Worm (Caenorhabditis elegans) whole organism, mixed stage, embryonic: ENCODE data around the gene oac-21.

Source experiments
- blmp-1 ChIP-seq: fragments of 150-350 bp; optimal IDR thresholded peaks from 2 replicates; lab custom pipeline; 2014; ENCODE audit warnings: missing biosample characterization, missing genetic modification characterization
- ceh-39 ChIP-seq: fragments of 150-350 bp; optimal IDR thresholded peaks from 2 replicates; lab custom pipeline; 2014; ENCODE audit warnings: missing biosample characterization, missing genetic modification characterization
- ceh-43 ChIP-seq: fragments of 200-800 bp; sonication (Bioruptor generic); optimal IDR thresholded peaks from 2 replicates; lab custom pipeline; 2018; ENCODE audit warnings: mild to moderate bottlenecking, missing genetic modification characterization, moderate library complexity, missing compliant biosample characterization
- ceh-83 ChIP-seq: fragments of 200-800 bp; sonication (Bioruptor generic); optimal IDR thresholded peaks from 2 replicates; lab custom pipeline; 2018; ENCODE audit warnings: mild to moderate bottlenecking, missing genetic modification characterization, missing compliant biosample characterization
- ces-1 ChIP-seq: fragments of 150-350 bp; optimal IDR thresholded peaks from 2 replicates; lab custom pipeline; 2014; ENCODE audit warnings: missing biosample characterization, missing genetic modification reagents, missing genetic modification characterization
- cnd-1 ChIP-seq: fragments of 200-800 bp; sonication (Bioruptor generic); optimal IDR thresholded peaks from 2 replicates; lab custom pipeline; 2018; ENCODE audit warnings: mild to moderate bottlenecking, missing genetic modification characterization, missing compliant biosample characterization
- drap-1 ChIP-seq: fragments of 200-800 bp; sonication (Bioruptor generic); optimal IDR thresholded peaks from 3 replicates; lab custom pipeline; 2018; ENCODE audit warnings: mild to moderate bottlenecking, missing genetic modification characterization, missing compliant biosample characterization
- elt-1 ChIP-seq: sonication (generic microtip); optimal IDR thresholded peaks from 2 replicates; lab custom pipeline; 2017; ENCODE audit warnings: missing genetic modification characterization, mild to moderate bottlenecking, missing compliant biosample characterization, antibody characterized with exemption, moderate library complexity, borderline replicate concordance; ENCODE audit not compliant: insufficient read depth
- elt-3 ChIP-seq: fragments of 150-350 bp; optimal IDR thresholded peaks from 2 replicates; lab custom pipeline; 2014; ENCODE audit warnings: missing biosample characterization, missing genetic modification characterization
- ham-2 ChIP-seq: fragments of 200-800 bp; sonication (Bioruptor generic); optimal IDR thresholded peaks from 2 replicates; lab custom pipeline; 2018; ENCODE audit warnings: mild to moderate bottlenecking, missing genetic modification characterization, missing compliant biosample characterization
- hlh-1 ChIP-seq: fragments of 150-350 bp; optimal IDR thresholded peaks from 2 replicates; lab custom pipeline; 2014; ENCODE audit warnings: missing biosample characterization, missing genetic modification reagents, missing genetic modification characterization
- lin-13 ChIP-seq: fragments of 150-350 bp; optimal IDR thresholded peaks from 2 replicates; lab custom pipeline; 2014; ENCODE audit warnings: missing biosample characterization, missing genetic modification characterization
- lin-32 ChIP-seq: fragments of 200-800 bp; sonication (Bioruptor generic); optimal IDR thresholded peaks from 2 replicates; lab custom pipeline; 2018; ENCODE audit warnings: mild to moderate bottlenecking, missing genetic modification characterization, missing compliant biosample characterization
- lsy-2 ChIP-seq: fragments of 150-350 bp; optimal IDR thresholded peaks from 2 replicates; lab custom pipeline; 2014; ENCODE audit warnings: missing biosample characterization, missing genetic modification characterization
- mep-1 ChIP-seq: fragments of 150-350 bp; optimal IDR thresholded peaks from 2 replicates; lab custom pipeline; 2017; ENCODE audit warnings: missing biosample characterization, missing genetic modification reagents, missing genetic modification characterization, inconsistent platforms
- mls-2 ChIP-seq: sonication (generic microtip); optimal IDR thresholded peaks from 2 replicates; lab custom pipeline; 2016; ENCODE audit warnings: mild to moderate bottlenecking, missing genetic modification characterization, moderate library complexity, missing compliant biosample characterization
- nhr-12 ChIP-seq: fragments of 150-350 bp; optimal IDR thresholded peaks from 2 replicates; lab custom pipeline; 2014; ENCODE audit warnings: missing biosample characterization, missing genetic modification characterization
- nhr-2 ChIP-seq: fragments of 150-350 bp; optimal IDR thresholded peaks from 2 replicates; lab custom pipeline; 2014; ENCODE audit warnings: missing biosample characterization, missing genetic modification characterization
- nhr-237 ChIP-seq: fragments of 150-350 bp; optimal IDR thresholded peaks from 2 replicates; lab custom pipeline; 2014; ENCODE audit warnings: missing biosample characterization, missing genetic modification characterization
- nhr-28 ChIP-seq: fragments of 150-350 bp; optimal IDR thresholded peaks from 2 replicates; lab custom pipeline; 2014; ENCODE audit warnings: missing biosample characterization, missing genetic modification characterization
- nhr-76 ChIP-seq: sonication (generic microtip); optimal IDR thresholded peaks from 2 replicates; lab custom pipeline; 2017; ENCODE audit warnings: missing biosample characterization, missing genetic modification characterization
- sem-2 ChIP-seq: fragments of 200-800 bp; sonication (Bioruptor generic); optimal IDR thresholded peaks from 2 replicates; lab custom pipeline; 2018; ENCODE audit warnings: mild to moderate bottlenecking, missing genetic modification characterization, missing compliant biosample characterization
- snpc-4 ChIP-seq: fragments of 150-350 bp; optimal IDR thresholded peaks from 2 replicates; lab custom pipeline; 2014; ENCODE audit warnings: missing biosample characterization, missing genetic modification characterization
- sptf-1 ChIP-seq: sonication (generic microtip); optimal IDR thresholded peaks from 2 replicates; lab custom pipeline; 2017; ENCODE audit warnings: mild to moderate bottlenecking, missing genetic modification characterization, moderate library complexity, missing compliant biosample characterization
- tbx-8 ChIP-seq: fragments of 200-800 bp; sonication (Bioruptor generic); optimal IDR thresholded peaks from 2 replicates; lab custom pipeline; 2018; ENCODE audit warnings: mild to moderate bottlenecking, missing genetic modification characterization, moderate library complexity, missing compliant biosample characterization
- unc-120 ChIP-seq: sonication (generic microtip); optimal IDR thresholded peaks from 2 replicates; lab custom pipeline; 2017; ENCODE audit warnings: missing genetic modification characterization, missing compliant biosample characterization; ENCODE audit not compliant: poor library complexity, severe bottlenecking
- unc-62 ChIP-seq: fragments of 150-350 bp; optimal IDR thresholded peaks from 2 replicates; lab custom pipeline; 2014; ENCODE audit warnings: missing biosample characterization, missing genetic modification reagents, missing genetic modification characterization
- zip-8 ChIP-seq: fragments of 150-350 bp; optimal IDR thresholded peaks from 2 replicates; lab custom pipeline; 2014; ENCODE audit warnings: missing biosample characterization, missing genetic modification characterization
- ztf-11 ChIP-seq: fragments of 150-350 bp; optimal IDR thresholded peaks from 2 replicates; lab custom pipeline; 2014; ENCODE audit warnings: missing biosample characterization, missing genetic modification characterization

The oac-21 gene

ce11 chrIV:3856190-3856589 is 32.9 kb upstream of the oac-21 start:
- TF ChIP-seq lsy-2: peak; percentile 45
- peak; percentile 17 for TF ChIP-seq unc-120 (tag; lab: Kevin White, UChicago)
- TF ChIP-seq tbx-8 (GFP tag; lab: Kevin White, UChicago): no peak

DNA sequence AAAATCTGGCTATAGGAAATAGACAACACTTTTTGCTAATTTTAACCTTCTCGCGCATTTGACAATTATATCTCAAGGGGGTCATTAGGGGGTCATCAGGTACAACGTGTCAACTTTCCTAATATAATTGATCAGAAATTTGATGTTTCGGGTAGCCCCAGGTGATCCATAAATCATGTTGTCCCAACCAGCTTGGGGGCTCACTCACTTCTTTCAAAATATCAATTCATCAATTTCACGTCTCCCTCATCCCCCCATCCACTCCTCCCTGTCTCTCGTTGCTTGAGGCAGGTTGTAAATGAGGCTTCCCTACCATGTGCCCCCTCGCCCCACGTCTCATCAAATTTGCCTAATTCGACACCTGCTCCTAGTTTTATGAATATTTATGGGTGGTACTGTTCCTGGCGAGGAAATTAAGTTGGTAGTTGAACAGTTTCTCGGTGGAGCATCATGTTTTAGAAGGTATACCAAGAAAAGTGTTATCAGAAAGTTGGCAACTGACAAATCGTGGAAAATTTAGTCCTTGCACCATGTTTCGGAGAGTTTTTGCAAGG is 31.0 kb upstream of the oac-21 start:
- peak; percentile 76 for TF ChIP-seq unc-62
- TF ChIP-seq mep-1 (tag; lab: Kevin White, UChicago): no peak
- peak; percentile 35 for TF ChIP-seq ces-1 (GFP tag; lab: Kevin White, UChicago)

DNA sequence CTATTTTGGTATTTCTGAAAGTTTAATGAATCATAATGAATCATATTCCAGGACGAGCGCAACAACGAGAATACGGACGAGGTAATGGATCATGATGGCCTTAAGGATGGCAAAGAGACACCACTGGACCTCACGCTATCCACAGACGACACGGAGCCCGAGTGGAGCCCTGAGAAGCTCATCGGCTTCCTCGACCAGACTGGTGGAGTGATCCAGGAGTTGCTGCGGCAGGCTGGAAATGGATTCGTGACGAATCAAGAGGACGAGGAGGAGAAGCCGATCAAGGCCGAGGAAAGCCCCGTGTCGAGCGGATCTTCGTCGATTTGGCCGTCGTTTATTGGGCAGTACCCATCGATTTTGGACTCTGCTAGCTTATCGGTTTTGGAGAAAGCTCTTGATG is 29.5 kb upstream of the oac-21 start:
- TF ChIP-seq nhr-76 (tag; lab: Kevin White, UChicago): no peak
- TF ChIP-seq zip-8 (tag; lab: Kevin White, UChicago): no peak
- no peak for TF ChIP-seq snpc-4 (tag; lab: Kevin White, UChicago)
- TF ChIP-seq mls-2: no peak
- TF ChIP-seq ceh-39 (tag; lab: Kevin White, UChicago): no peak
- TF ChIP-seq blmp-1 (tag; lab: Kevin White, UChicago): no peak
- no peak for TF ChIP-seq lin-32
- no peak for TF ChIP-seq cnd-1 (tag; lab: Kevin White, UChicago)
- no peak for TF ChIP-seq ham-2 (GFP tag; lab: Kevin White, UChicago)
- no peak for TF ChIP-seq drap-1 (GFP tag; lab: Kevin White, UChicago)

DNA sequence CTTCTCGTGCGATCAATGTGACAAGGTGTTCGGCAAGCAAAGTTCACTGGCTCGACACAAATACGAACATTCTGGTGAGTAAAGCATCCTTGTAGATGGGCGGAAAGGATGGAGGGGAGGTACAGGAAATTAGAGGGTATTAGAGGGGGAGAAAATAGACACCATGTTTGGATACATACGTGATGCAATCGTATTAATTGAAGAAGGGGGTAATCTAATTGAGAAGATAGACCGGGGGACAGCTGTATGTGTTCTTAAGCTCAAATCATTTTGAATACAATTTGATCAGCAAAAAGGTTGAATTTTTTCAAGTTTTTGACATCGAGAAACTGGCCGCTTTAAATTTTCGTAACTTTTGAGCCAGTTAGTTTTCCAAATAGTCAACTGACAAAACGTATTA is 28.6 kb upstream of the oac-21 start:
- TF ChIP-seq ces-1 (GFP tag; lab: Kevin White, UChicago): peak; percentile 98
- TF ChIP-seq mls-2: peak; percentile 34
- no peak for TF ChIP-seq unc-120 (tag; lab: Kevin White, UChicago)

- TF ChIP-seq nhr-28 (tag; lab: Kevin White, UChicago) (no peak), sptf-1 (tag; lab: Kevin White, UChicago) (no peak), nhr-2 (tag; lab: Kevin White, UChicago) (no peak), nhr-12 (no peak), lin-32 (no peak), ham-2 (GFP tag; lab: Kevin White, UChicago) (no peak), nhr-76 (tag; lab: Kevin White, UChicago) (no peak), sem-2 (GFP tag; lab: Kevin White, UChicago) (no peak), tbx-8 (GFP tag; lab: Kevin White, UChicago) (no peak), nhr-237 (tag; lab: Kevin White, UChicago) (no peak), zip-8 (tag; lab: Kevin White, UChicago) (no peak), unc-62 (no peak), ceh-83 (no peak)
These were observed 26.1 kb upstream of the oac-21 start for ce11 chrIV:3862948-3863347.

- TF ChIP-seq nhr-12 (no peak), ceh-43 (no peak), elt-1 (tag; lab: Kevin White, UChicago) (no peak), nhr-237 (tag; lab: Kevin White, UChicago) (no peak), lin-13 (no peak), blmp-1 (tag; lab: Kevin White, UChicago) (no peak), ztf-11 (tag; lab: Kevin White, UChicago) (no peak), sem-2 (GFP tag; lab: Kevin White, UChicago) (no peak), ham-2 (GFP tag; lab: Kevin White, UChicago) (no peak), unc-120 (tag; lab: Kevin White, UChicago) (no peak)
- TF ChIP-seq, all 35 proteins: peak for 0
These were observed 24.1 kb upstream of the oac-21 start, which contains the start of gene aat-8 for ce11 chrIV:3864944-3865343. TSS of gene aat-8 (minus strand) at chrIV:3865044.

- TF ChIP-seq unc-120 (tag; lab: Kevin White, UChicago): no peak
- no peak for TF ChIP-seq ces-1 (GFP tag; lab: Kevin White, UChicago)
- no peak for TF ChIP-seq elt-3
- TF ChIP-seq snpc-4 (tag; lab: Kevin White, UChicago): no peak
- no peak for TF ChIP-seq ceh-83
- no peak for TF ChIP-seq ceh-43
- no peak for TF ChIP-seq lin-32
- no peak for TF ChIP-seq nhr-12
- no peak for TF ChIP-seq lin-13
- no peak for TF ChIP-seq nhr-28 (tag; lab: Kevin White, UChicago)
- no peak for TF ChIP-seq mls-2
- no peak for TF ChIP-seq unc-62
- no peak for TF ChIP-seq ham-2 (GFP tag; lab: Kevin White, UChicago)
- no peak for TF ChIP-seq hlh-1
These were observed 23.0 kb upstream of the oac-21 start for ce11 chrIV:3866018-3866417.
